Worm (Caenorhabditis elegans) whole organism, L4 larva: ENCODE measurements around the gene enu-3.2.

Experiments
- F37D6.2 ChIP-seq: sonication (generic microtip); optimal IDR thresholded peaks from 2 replicates; lab custom pipeline; 2016; ENCODE audit warnings: mild to moderate bottlenecking, missing genetic modification characterization, missing compliant biosample characterization
- F49E8.2 ChIP-seq: sonication (generic microtip); optimal IDR thresholded peaks from 2 replicates; lab custom pipeline; 2016; ENCODE audit warnings: missing compliant biosample characterization, mild to moderate bottlenecking, missing genetic modification characterization, borderline replicate concordance
- T26A8.4 ChIP-seq: fragments of 200-800 bp; sonication (Bioruptor generic); IDR thresholded peaks from 2 replicates; pipeline ENCODE4 v1.3.6; 2022; ENCODE audit warnings: missing genetic modification characterization, missing compliant biosample characterization
- Y5F2A.4 ChIP-seq: fragments of 200-800 bp; sonication (Bioruptor generic); optimal IDR thresholded peaks from 2 replicates; lab custom pipeline; 2018; ENCODE audit warnings: mild to moderate bottlenecking, missing genetic modification characterization, missing compliant biosample characterization
- Y75B8A.6 ChIP-seq: fragments of 200-800 bp; sonication (Bioruptor generic); IDR thresholded peaks from 2 replicates; pipeline ENCODE4 v1.3.6; 2022; ENCODE audit warnings: missing genetic modification reagents, missing genetic modification characterization, missing compliant biosample characterization
- aha-1 ChIP-seq: fragments of 150-350 bp; peaks from one replicate; lab custom pipeline; 2014; ENCODE audit warnings: missing biosample characterization, missing genetic modification characterization
- aly-2 ChIP-seq: sonication (generic microtip); optimal IDR thresholded peaks from 2 replicates; lab custom pipeline; 2018; ENCODE audit warnings: missing biosample characterization, missing genetic modification characterization
- ama-1 ChIP-seq: fragments of 150-350 bp; optimal IDR thresholded peaks from 2 replicates; lab custom pipeline; 2014; ENCODE audit warnings: inconsistent platforms, mixed read lengths
- arid-1 ChIP-seq: fragments of 200-800 bp; sonication (Bioruptor generic); conservative IDR thresholded peaks from 2 replicates; pipeline ENCODE4 v1.3.6; 2022; ENCODE audit warnings: missing genetic modification reagents, missing genetic modification characterization, missing compliant biosample characterization
- attf-4 ChIP-seq: sonication (generic microtip); optimal IDR thresholded peaks from 3 replicates; lab custom pipeline; 2017; ENCODE audit warnings: missing biosample characterization, missing genetic modification characterization
- ceh-32 ChIP-seq: sonication (generic microtip); optimal IDR thresholded peaks from 2 replicates; lab custom pipeline; 2016; ENCODE audit warnings: mild to moderate bottlenecking, missing genetic modification characterization, missing compliant biosample characterization; ENCODE audit not compliant: poor library complexity
- ceh-82 ChIP-seq: sonication (generic microtip); optimal IDR thresholded peaks from 2 replicates; lab custom pipeline; 2017; ENCODE audit warnings: missing biosample characterization, missing genetic modification characterization
- ctbp-1 ChIP-seq: fragments of 200-800 bp; sonication (Bioruptor generic); IDR thresholded peaks from 2 replicates; pipeline ENCODE4 v1.3.6; 2022; ENCODE audit warnings: missing genetic modification reagents, missing genetic modification characterization, missing compliant biosample characterization
- daf-16 ChIP-seq, 3 experiments: sonication (generic microtip); optimal IDR thresholded peaks; 2 replicates each; lab custom pipeline; 2016 to 2017; ENCODE audit warnings: missing genetic modification characterization in 3 of 3, missing genetic modification reagents in 3 of 3, mild to moderate bottlenecking in 2 of 3, missing compliant biosample characterization in 2 of 3, missing biosample characterization in 1 of 3, moderate library complexity in 1 of 3
- daf-19 ChIP-seq: fragments of 200-800 bp; sonication (Bioruptor generic); conservative IDR thresholded peaks from 2 replicates; pipeline ENCODE4 v1.3.6; 2022; ENCODE audit warnings: missing genetic modification characterization, missing compliant biosample characterization
- dmd-6 ChIP-seq: fragments of 200-800 bp; sonication (Bioruptor generic); IDR thresholded peaks from 2 replicates; pipeline ENCODE4 v1.3.6; 2022; ENCODE audit warnings: missing genetic modification reagents, missing genetic modification characterization, missing compliant biosample characterization
- dmd-9 ChIP-seq: fragments of 200-800 bp; sonication (Bioruptor generic); IDR thresholded peaks from 2 replicates; pipeline ENCODE4 v1.3.6; 2022; ENCODE audit warnings: missing genetic modification reagents, missing genetic modification characterization, missing compliant biosample characterization
- egl-27 ChIP-seq: sonication (generic microtip); optimal IDR thresholded peaks from 3 replicates; lab custom pipeline; 2017; ENCODE audit warnings: missing biosample characterization, missing genetic modification reagents, missing genetic modification characterization
- egl-43 ChIP-seq: fragments of 200-800 bp; sonication (Bioruptor generic); IDR thresholded peaks from 2 replicates; pipeline ENCODE4 v1.3.6; 2022; ENCODE audit warnings: missing genetic modification reagents, missing genetic modification characterization, missing compliant biosample characterization
- hif-1 ChIP-seq, 2 experiments: sonication (generic microtip); optimal IDR thresholded peaks; 2 replicates each; lab custom pipeline; 2016 to 2017; ENCODE audit warnings: missing compliant biosample characterization in 2 of 2, missing genetic modification characterization in 2 of 2, missing genetic modification reagents in 2 of 2, missing genotype in 2 of 2, mild to moderate bottlenecking in 1 of 2
- hlh-30 ChIP-seq: sonication (generic microtip); optimal IDR thresholded peaks from 2 replicates; lab custom pipeline; 2017; ENCODE audit warnings: antibody characterized with exemption, mild to moderate bottlenecking, missing genetic modification characterization, missing compliant biosample characterization; ENCODE audit not compliant: insufficient read depth
- hmg-1.1 ChIP-seq: fragments of 200-800 bp; sonication (Bioruptor generic); IDR thresholded peaks from 2 replicates; pipeline ENCODE4 v1.3.6; 2022; ENCODE audit warnings: missing genetic modification reagents, missing genetic modification characterization, missing compliant biosample characterization
- lin-1 ChIP-seq: fragments of 200-800 bp; sonication (Bioruptor generic); IDR thresholded peaks from 2 replicates; pipeline ENCODE4 v1.3.6; 2022; ENCODE audit warnings: missing genetic modification reagents, missing genetic modification characterization, missing compliant biosample characterization
- lsy-2 ChIP-seq, 2 experiments: fragments of 150-350 bp in 1 of 2; sonication (generic microtip) in 1 of 2; optimal IDR thresholded peaks; 2 replicates each; lab custom pipeline; 2014 to 2017; ENCODE audit warnings: missing biosample characterization in 2 of 2, missing genetic modification characterization in 2 of 2
- madf-5 ChIP-seq, 2 experiments: fragments of 200-800 bp; sonication (Bioruptor generic); IDR thresholded peaks; 2 replicates each; pipeline ENCODE4 v1.3.6; 2022; ENCODE audit warnings: missing compliant biosample characterization in 2 of 2, missing genetic modification characterization in 2 of 2
- madf-9 ChIP-seq: fragments of 200-800 bp; sonication (Bioruptor generic); conservative IDR thresholded peaks from 2 replicates; pipeline ENCODE4 v1.3.6; 2022; ENCODE audit warnings: missing genetic modification reagents, missing genetic modification characterization, missing compliant biosample characterization
- mdl-1 ChIP-seq, 2 experiments: fragments of 150-350 bp in 1 of 2; sonication (generic microtip) in 1 of 2; optimal IDR thresholded peaks; 2 replicates each; lab custom pipeline; 2014 to 2017; ENCODE audit warnings: missing biosample characterization in 2 of 2, missing genetic modification characterization in 2 of 2
- mdt-29 ChIP-seq: fragments of 200-800 bp; sonication (Bioruptor generic); IDR thresholded peaks from 2 replicates; pipeline ENCODE4 v1.3.6; 2022; ENCODE audit warnings: missing genetic modification reagents, missing genetic modification characterization, missing compliant biosample characterization
- mep-1 ChIP-seq: fragments of 150-350 bp; sonication (generic microtip); optimal IDR thresholded peaks from 3 replicates; lab custom pipeline; 2014; ENCODE audit warnings: missing biosample characterization, missing genetic modification characterization
- nhr-10 ChIP-seq: fragments of 150-350 bp; optimal IDR thresholded peaks from 2 replicates; lab custom pipeline; 2014; ENCODE audit warnings: missing biosample characterization, missing genetic modification characterization
- nhr-102 ChIP-seq: sonication (generic microtip); optimal IDR thresholded peaks from 2 replicates; lab custom pipeline; 2016; ENCODE audit warnings: mild to moderate bottlenecking, missing genetic modification characterization, moderate library complexity, missing compliant biosample characterization
- nhr-25 ChIP-seq: sonication (generic microtip); optimal IDR thresholded peaks from 2 replicates; lab custom pipeline; 2017; ENCODE audit warnings: missing genetic modification characterization, mild to moderate bottlenecking, missing compliant biosample characterization, antibody characterized with exemption, moderate library complexity, borderline replicate concordance; ENCODE audit not compliant: insufficient read depth
- nhr-28 ChIP-seq: fragments of 150-350 bp; optimal IDR thresholded peaks from 2 replicates; lab custom pipeline; 2014; ENCODE audit warnings: missing biosample characterization, missing genetic modification characterization
- nhr-41 ChIP-seq: fragments of 200-800 bp; sonication (Bioruptor generic); IDR thresholded peaks from 2 replicates; pipeline ENCODE4 v1.3.6; 2022; ENCODE audit warnings: missing genetic modification reagents, missing genetic modification characterization, missing compliant biosample characterization
- pha-4 ChIP-seq, 2 experiments: fragments of 150-350 bp in 1 of 2; fragments of 200-800 bp in 1 of 2; sonication (Bioruptor generic) in 1 of 2; IDR thresholded peaks in 1 of 2; optimal IDR thresholded peaks in 1 of 2; 2 replicates each; pipeline versions ENCODE4 v1.3.6 to Lab custom; 2014 to 2022; ENCODE audit warnings: missing genetic modification characterization in 2 of 2, missing genetic modification reagents in 2 of 2, missing biosample characterization in 1 of 2, missing compliant biosample characterization in 1 of 2
- php-3 ChIP-seq: fragments of 200-800 bp; sonication (Bioruptor generic); IDR thresholded peaks from 2 replicates; pipeline ENCODE4 v1.3.6; 2022; ENCODE audit warnings: missing genetic modification reagents, missing genetic modification characterization, missing compliant biosample characterization
- rbr-2 ChIP-seq: sonication (generic microtip); optimal IDR thresholded peaks from 2 replicates; lab custom pipeline; 2016; ENCODE audit warnings: missing genotype, missing genetic modification characterization, missing compliant biosample characterization
- set-16 ChIP-seq: fragments of 200-800 bp; sonication (Bioruptor generic); IDR thresholded peaks from 2 replicates; pipeline ENCODE4 v1.3.6; 2022; ENCODE audit warnings: missing genetic modification reagents, missing genetic modification characterization, missing compliant biosample characterization
- snpc-1.2 ChIP-seq: fragments of 200-800 bp; sonication (Bioruptor generic); IDR thresholded peaks from 2 replicates; pipeline ENCODE4 v1.3.6; 2022; ENCODE audit warnings: missing genetic modification reagents, missing genetic modification characterization, missing compliant biosample characterization
- tag-97 ChIP-seq: fragments of 200-800 bp; sonication (Bioruptor generic); IDR thresholded peaks from 2 replicates; pipeline ENCODE4 v1.3.6; 2022; ENCODE audit warnings: missing genetic modification characterization, missing compliant biosample characterization
- tra-1 ChIP-seq: fragments of 200-800 bp; sonication (Bioruptor generic); IDR thresholded peaks from 2 replicates; pipeline ENCODE4 v1.3.6; 2022; ENCODE audit warnings: missing genetic modification reagents, missing genetic modification characterization, missing compliant biosample characterization
- unc-39 ChIP-seq: sonication (generic microtip); optimal IDR thresholded peaks from 2 replicates; lab custom pipeline; 2017; ENCODE audit warnings: missing biosample characterization, missing genetic modification characterization
- zag-1 ChIP-seq: fragments of 150-350 bp; optimal IDR thresholded peaks from 2 replicates; lab custom pipeline; 2014; ENCODE audit warnings: missing biosample characterization, missing genetic modification characterization
- zfp-3 ChIP-seq: fragments of 200-800 bp; sonication (Bioruptor generic); conservative IDR thresholded peaks from 2 replicates; pipeline ENCODE4 v1.3.6; 2022; ENCODE audit warnings: missing genetic modification reagents, missing genetic modification characterization, missing compliant biosample characterization
- ztf-11 ChIP-seq: fragments of 150-350 bp; optimal IDR thresholded peaks from 2 replicates; lab custom pipeline; 2014; ENCODE audit warnings: missing biosample characterization, missing genetic modification characterization
- ztf-7 ChIP-seq: fragments of 150-350 bp; optimal IDR thresholded peaks from 2 replicates; lab custom pipeline; 2014; ENCODE audit warnings: missing biosample characterization, missing genetic modification characterization

Gene enu-3.2

DNA sequence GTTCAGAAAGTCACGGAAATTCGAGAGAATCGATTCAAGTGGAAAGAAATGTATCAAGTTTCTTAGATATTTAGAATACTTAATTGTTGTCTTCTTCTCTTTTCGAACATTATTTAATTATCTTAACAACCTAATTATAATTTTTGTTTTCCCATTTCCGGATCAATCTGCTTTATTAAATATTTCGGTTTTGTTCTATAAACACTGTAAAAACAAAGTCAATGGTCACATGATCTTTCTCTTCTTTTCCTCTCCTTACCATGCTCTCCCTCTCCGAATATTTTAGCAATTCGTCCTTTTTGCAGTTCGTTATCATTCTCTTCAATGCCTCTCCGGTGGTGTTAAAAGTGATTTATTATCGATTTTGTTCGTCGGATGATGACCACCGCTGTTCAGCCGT lies 11.5 kb upstream of the enu-3.2 start, which contains the start of gene tag-325:
Gene tag-325, plus strand, starts transcription at position 301 of the 400 bp plus-strand sequence.
- TF ChIP-seq hif-1 (tag; optimal IDR thresholded peaks at IDR 0.05; lab: Kevin White, UChicago) (no peak), attf-4 (no peak), nhr-28 (peak; percentile 15), nhr-41 (no peak), zfp-3 (GFP tag; lab: Robert Waterston, UW) (no peak), aha-1 (peak; percentile 42), daf-16 (GFP tag; optimal IDR thresholded peaks at IDR 0.05; lab: Kevin White, UChicago) (no peak), daf-16 (tag; optimal IDR thresholded peaks at IDR 0.05; lab: Kevin White, UChicago) (peak; percentile 17), ztf-11 (tag; lab: Kevin White, UChicago) (no peak), lsy-2 (tag; optimal IDR thresholded peaks at IDR 0.05; lab: Kevin White, UChicago) (no peak), set-16 (GFP tag; lab: Robert Waterston, UW) (no peak), dmd-6 (GFP tag; lab: Robert Waterston, UW) (0 out of 2 replicates have a peak, but pooled peaks have one; percentile 8), zag-1 (tag; lab: Kevin White, UChicago) (no peak), mep-1 (no peak), aly-2 (tag; lab: Kevin White, UChicago) (no peak), ceh-82 (tag; lab: Kevin White, UChicago) (no peak), ctbp-1 (no peak), T26A8.4 (GFP tag; lab: Robert Waterston, UW) (no peak), hlh-30 (tag; lab: Kevin White, UChicago) (peak; percentile 32), nhr-10 (no peak)

DNA sequence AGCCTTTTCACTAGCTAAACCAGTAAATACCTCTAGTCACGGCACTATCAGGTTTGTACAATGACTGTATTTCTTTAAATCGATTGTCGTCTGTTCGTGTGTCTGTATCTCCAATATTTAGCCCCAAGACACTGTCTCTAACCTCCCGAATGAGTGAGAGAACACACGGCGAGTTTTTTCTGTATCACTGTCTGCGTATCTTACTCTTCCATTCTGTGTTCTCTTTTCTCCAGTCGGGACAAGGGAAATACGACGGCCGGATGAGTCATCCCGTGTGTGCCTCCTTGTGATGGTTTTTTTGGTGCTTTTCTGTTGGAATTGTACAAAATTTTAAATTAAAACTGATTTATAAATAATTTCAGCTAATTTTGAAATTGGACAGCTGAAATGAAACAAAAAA lies 11.0 kb upstream of the enu-3.2 start:
- TF ChIP-seq lin-1 (GFP tag; lab: Robert Waterston, UW) = 0 out of 2 replicates have a peak, but pooled peaks have one; percentile 35
- no peak for TF ChIP-seq snpc-1.2 (GFP tag; lab: Robert Waterston, UW)
- TF ChIP-seq egl-27 = no peak
- TF ChIP-seq ceh-82 (tag; lab: Kevin White, UChicago) = no peak
- no peak for TF ChIP-seq F49E8.2 (tag; lab: Kevin White, UChicago)
- no peak for TF ChIP-seq unc-39 (tag; lab: Kevin White, UChicago)
- TF ChIP-seq hmg-1.1 (GFP tag; lab: Robert Waterston, UW) = peak; percentile 81
- peak; percentile 37 for TF ChIP-seq nhr-25 (tag; lab: Kevin White, UChicago)
- TF ChIP-seq aly-2 (tag; lab: Kevin White, UChicago) = no peak
- no peak for TF ChIP-seq set-16 (GFP tag; lab: Robert Waterston, UW)
- no peak for TF ChIP-seq attf-4
- no peak for TF ChIP-seq tag-97 (GFP tag; lab: Robert Waterston, UW)
- no peak for TF ChIP-seq F37D6.2 (tag; lab: Kevin White, UChicago)
- TF ChIP-seq ceh-32 (tag; lab: Kevin White, UChicago) = no peak
- TF ChIP-seq dmd-9 = no peak; the same call in 1 of the 2 replicates
- peak; percentile 9 for TF ChIP-seq ama-1
- peak in 1 of 2 experiments; percentile 70 for TF ChIP-seq mdl-1 (tag; optimal IDR thresholded peaks at IDR 0.05; lab: Kevin White, UChicago)
- no peak for TF ChIP-seq ztf-11 (tag; lab: Kevin White, UChicago)
- TF ChIP-seq madf-5 (GFP tag; IDR thresholded peaks at IDR 0.05; lab: Robert Waterston, UW) = no peak
- peak; percentile 94 for TF ChIP-seq hlh-30 (tag; lab: Kevin White, UChicago)
- 0 out of 2 replicates have a peak, but pooled peaks have one; percentile 20 for TF ChIP-seq madf-9 (GFP tag; lab: Robert Waterston, UW)
- peak; percentile 25; the same call in 1 of the 2 replicates for TF ChIP-seq ctbp-1
- no peak for TF ChIP-seq Y5F2A.4
- TF ChIP-seq daf-19 (GFP tag; lab: Robert Waterston, UW) = 0 out of 2 replicates have a peak, but pooled peaks have one; percentile 39
- peak; percentile 75 for TF ChIP-seq rbr-2
- peak; percentile 25 for TF ChIP-seq ztf-7 (tag; lab: Kevin White, UChicago)
- TF ChIP-seq Y75B8A.6 (GFP tag; lab: Robert Waterston, UW) = no peak
- TF ChIP-seq mdt-29 (GFP tag; lab: Robert Waterston, UW) = peak; percentile 17; the same call in 1 of the 2 replicates
- TF ChIP-seq tra-1 (GFP tag; lab: Robert Waterston, UW) = no peak
- no peak for TF ChIP-seq php-3 (GFP tag; lab: Robert Waterston, UW)
- no peak for TF ChIP-seq egl-43 (GFP tag; lab: Robert Waterston, UW)
- TF ChIP-seq pha-4 (GFP tag; IDR thresholded peaks at IDR 0.05; lab: Robert Waterston, UW) = 0 out of 2 replicates have a peak, but pooled peaks have one; percentile 50
- TF ChIP-seq pha-4 (tag; optimal IDR thresholded peaks at IDR 0.05; lab: Kevin White, UChicago) = peak; percentile 64
- TF ChIP-seq aha-1 = peak; percentile 7
- TF ChIP-seq dmd-6 (GFP tag; lab: Robert Waterston, UW) = peak; percentile 62
- TF ChIP-seq arid-1 (GFP tag; lab: Robert Waterston, UW) = no peak
- peak; percentile 24 for TF ChIP-seq nhr-102 (tag; lab: Kevin White, UChicago)
